Worm (Caenorhabditis elegans) whole organism, early embryonic: ENCODE data around the gene F41H10.4.

Experiments used
- F13C5.2 ChIP-seq: sonication (generic microtip); optimal IDR thresholded peaks from 2 replicates; lab custom pipeline; 2017; ENCODE audit warnings: mild to moderate bottlenecking, missing genetic modification characterization, inconsistent platforms, missing compliant biosample characterization
- ama-1 ChIP-seq: fragments of 150-350 bp; optimal IDR thresholded peaks from 2 replicates; lab custom pipeline; 2014
- pes-1 ChIP-seq: fragments of 200-800 bp; sonication (Bioruptor generic); IDR thresholded peaks from 2 replicates; pipeline ENCODE4 v1.3.6; 2022; ENCODE audit warnings: missing genetic modification reagents, missing genetic modification characterization, missing compliant biosample characterization
- scrt-1 ChIP-seq: fragments of 200-800 bp; sonication (Bioruptor generic); IDR thresholded peaks from 2 replicates; pipeline ENCODE4 v1.3.6; 2022; ENCODE audit warnings: missing genetic modification characterization, missing compliant biosample characterization
- sea-1 ChIP-seq: fragments of 200-800 bp; sonication (Bioruptor generic); conservative IDR thresholded peaks from 2 replicates; pipeline ENCODE4 v1.3.6; 2022; ENCODE audit warnings: missing genetic modification characterization, missing compliant biosample characterization
- tbx-37 ChIP-seq: fragments of 200-800 bp; sonication (Bioruptor generic); conservative IDR thresholded peaks from 2 replicates; pipeline ENCODE4 v1.3.6; 2022; ENCODE audit warnings: missing genetic modification reagents, missing genetic modification characterization, missing compliant biosample characterization

DNA sequence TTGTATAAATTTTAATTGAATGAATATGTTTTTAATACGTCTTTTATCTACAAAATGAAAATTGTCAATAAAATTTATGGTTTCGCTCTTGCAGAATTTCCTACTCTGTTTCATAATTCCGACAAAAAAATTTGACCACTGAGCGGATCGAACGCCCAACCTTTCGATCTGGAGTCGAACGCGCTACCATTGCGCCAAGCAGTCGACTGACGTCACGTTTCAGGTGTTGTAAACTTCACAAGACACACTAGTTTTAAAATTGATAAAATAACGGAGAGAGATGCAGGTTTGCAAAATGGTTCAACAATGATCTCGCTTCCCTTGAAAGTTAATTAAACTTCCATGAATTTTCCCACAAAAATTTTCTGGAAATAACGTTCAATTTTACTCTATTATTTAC, 20.2 kb upstream of the F41H10.4 start:
- TF ChIP-seq F13C5.2 (tag; lab: Kevin White, UChicago) (no peak), pes-1 (no peak), tbx-37 (GFP tag; lab: Robert Waterston, UW) (no peak), scrt-1 (GFP tag; lab: Robert Waterston, UW) (no peak), sea-1 (no peak), ama-1 (lab: Kevin White, UChicago) (no peak)
